Fruit fly (Drosophila melanogaster) whole organism, adult: ENCODE data around the gene Fmr1.

ENCODE experiments used
- CG11617 ChIP-seq: fragments of 200-800 bp; sonication (Bioruptor generic); optimal IDR thresholded peaks from 2 replicates; lab custom pipeline; 2017; ENCODE audit warnings: mild to moderate bottlenecking, missing biosample characterization, missing genetic modification reagents, missing genetic modification characterization
- CG12768 ChIP-seq: fragments of 200-800 bp; sonication (Bioruptor generic); optimal IDR thresholded peaks from 2 replicates; lab custom pipeline; 2017; ENCODE audit warnings: missing biosample characterization, missing genetic modification characterization, mild to moderate bottlenecking, moderate library complexity, missing genetic modification reagents
- CG14711 ChIP-seq: fragments of 200-800 bp; sonication (Bioruptor generic); optimal IDR thresholded peaks from 2 replicates; lab custom pipeline; 2018; ENCODE audit warnings: missing biosample characterization, mild to moderate bottlenecking, missing genetic modification characterization, moderate library complexity
- CG1620 ChIP-seq: fragments of 200-800 bp; sonication (Bioruptor generic); optimal IDR thresholded peaks from 2 replicates; lab custom pipeline; 2016; ENCODE audit warnings: missing biosample characterization, missing genetic modification characterization
- CG33017 ChIP-seq: fragments of 200-800 bp; sonication (Bioruptor generic); optimal IDR thresholded peaks from 2 replicates; lab custom pipeline; 2018; ENCODE audit warnings: missing biosample characterization, mild to moderate bottlenecking, missing genetic modification characterization, moderate library complexity
- CG5204 ChIP-seq: fragments of 200-800 bp; sonication (Bioruptor generic); optimal IDR thresholded peaks from 2 replicates; lab custom pipeline; 2016; ENCODE audit warnings: missing biosample characterization, missing genetic modification characterization
- CG7045 ChIP-seq: fragments of 200-800 bp; sonication (Bioruptor generic); optimal IDR thresholded peaks from 2 replicates; lab custom pipeline; 2017; ENCODE audit warnings: missing biosample characterization, mild to moderate bottlenecking, missing genetic modification characterization
- CG7101 ChIP-seq: fragments of 200-800 bp; sonication (Bioruptor generic); optimal IDR thresholded peaks from 2 replicates; lab custom pipeline; 2018; ENCODE audit warnings: missing biosample characterization, mild to moderate bottlenecking, missing genetic modification characterization, moderate library complexity
- Clk ChIP-seq: fragments of 200-800 bp; sonication (Bioruptor generic); optimal IDR thresholded peaks from 2 replicates; lab custom pipeline; 2017; ENCODE audit warnings: missing biosample characterization, missing genetic modification characterization
- Crg-1 ChIP-seq: fragments of 200-800 bp; sonication (Bioruptor generic); optimal IDR thresholded peaks from 2 replicates; lab custom pipeline; 2016; ENCODE audit warnings: missing biosample characterization, missing genetic modification characterization
- Hr96 ChIP-seq: fragments of 200-800 bp; sonication (Bioruptor generic); optimal IDR thresholded peaks from 2 replicates; lab custom pipeline; 2016; ENCODE audit warnings: missing biosample characterization, missing genetic modification characterization
- Mnt ChIP-seq: fragments of 200-800 bp; sonication (Bioruptor generic); optimal IDR thresholded peaks from 2 replicates; lab custom pipeline; 2016; ENCODE audit warnings: missing biosample characterization, mild to moderate bottlenecking, missing genetic modification characterization
- bab1 ChIP-seq: fragments of 200-800 bp; sonication (Bioruptor generic); optimal IDR thresholded peaks from 3 replicates; lab custom pipeline; 2019; ENCODE audit warnings: missing biosample characterization, mild to moderate bottlenecking, missing genetic modification characterization, moderate library complexity
- cic ChIP-seq: fragments of 200-800 bp; sonication (Bioruptor generic); optimal IDR thresholded peaks from 2 replicates; lab custom pipeline; 2017; ENCODE audit warnings: missing biosample characterization, mild to moderate bottlenecking, missing genetic modification characterization, moderate library complexity
- cnc ChIP-seq, 2 experiments: fragments of >200 bp; optimal IDR thresholded peaks; 2 replicates each; lab custom pipeline; 2017
- kay ChIP-seq: fragments of 200-800 bp; sonication (Bioruptor generic); peaks from one replicate; lab custom pipeline; 2016; ENCODE audit warnings: missing biosample characterization, missing genetic modification characterization, borderline replicate concordance
- ovo ChIP-seq: fragments of 200-800 bp; sonication (Bioruptor generic); optimal IDR thresholded peaks from 2 replicates; lab custom pipeline; 2016; ENCODE audit warnings: missing biosample characterization, missing genetic modification characterization
- pad ChIP-seq: fragments of 200-800 bp; sonication (Bioruptor generic); optimal IDR thresholded peaks from 3 replicates; lab custom pipeline; 2017; ENCODE audit warnings: missing biosample characterization, missing genetic modification characterization, mild to moderate bottlenecking, moderate library complexity, missing genetic modification reagents
- tj ChIP-seq: fragments of 200-800 bp; sonication (Bioruptor generic); optimal IDR thresholded peaks from 3 replicates; lab custom pipeline; 2017; ENCODE audit warnings: missing biosample characterization, mild to moderate bottlenecking, missing genetic modification characterization, moderate library complexity
- toe ChIP-seq: fragments of 200-800 bp; sonication (Bioruptor generic); optimal IDR thresholded peaks from 2 replicates; lab custom pipeline; 2016; ENCODE audit warnings: missing biosample characterization, missing genetic modification characterization

The Fmr1 gene

dm6 chr3R:10109938-10110337 is at the start of gene Fmr1:
Fmr1 (minus strand) TSS chr3R:10110121.
- TF ChIP-seq bab1 (GFP tag; lab: Kevin White, UChicago): peak; percentile 52
- peak; percentile 32 for TF ChIP-seq CG11617 (GFP tag; lab: Kevin White, UChicago)
- no peak for TF ChIP-seq CG5204 (GFP tag; lab: Kevin White, UChicago)
- TF ChIP-seq Clk: peak; percentile 27
- TF ChIP-seq Hr96: peak; percentile 70
- peak; percentile 18 for TF ChIP-seq ovo
- no peak for TF ChIP-seq CG33017 (tag; lab: Kevin White, UChicago)
- peak; percentile 64 for TF ChIP-seq CG14711 (tag; lab: Kevin White, UChicago)
- no peak for TF ChIP-seq Crg-1
- peak; percentile 46 for TF ChIP-seq tj (GFP tag; lab: Kevin White, UChicago)
- TF ChIP-seq CG7045 (GFP tag; lab: Kevin White, UChicago): peak; percentile 49
- TF ChIP-seq CG7101 (tag; lab: Kevin White, UChicago): peak; percentile 43
- no peak for TF ChIP-seq cic (GFP tag; lab: Kevin White, UChicago)
- no peak for TF ChIP-seq cnc (optimal IDR thresholded peaks at IDR 0.05; lab: Kevin White, UChicago)
- peak; percentile 64 for TF ChIP-seq Mnt (GFP tag; lab: Kevin White, UChicago)
- peak; percentile 47 for TF ChIP-seq CG12768 (GFP tag; lab: Kevin White, UChicago)
- no peak for TF ChIP-seq kay (GFP tag; lab: Kevin White, UChicago)
- no peak for TF ChIP-seq toe (GFP tag; lab: Kevin White, UChicago)
- TF ChIP-seq CG1620: peak; percentile 67
- TF ChIP-seq pad (GFP tag; lab: Kevin White, UChicago): peak; percentile 23

- TF ChIP-seq CG12768 (GFP tag; lab: Kevin White, UChicago): no peak
- no peak for TF ChIP-seq CG1620
- TF ChIP-seq CG5204 (GFP tag; lab: Kevin White, UChicago): no peak
- TF ChIP-seq cic (GFP tag; lab: Kevin White, UChicago): no peak
- no peak for TF ChIP-seq CG7045 (GFP tag; lab: Kevin White, UChicago)
- no peak for TF ChIP-seq kay (GFP tag; lab: Kevin White, UChicago)
- TF ChIP-seq CG7101 (tag; lab: Kevin White, UChicago): no peak
These were observed 44.2 kb upstream of the Fmr1 start for dm6 chr3R:10153957-10154685.

dm6 chr3R:10151830-10152513 is 42.1 kb upstream of the Fmr1 start, which contains the start of gene CG34303:
CG34303 (minus strand) TSS chr3R:10151880.
- no peak for TF ChIP-seq Clk
- no peak for TF ChIP-seq CG1620
- TF ChIP-seq bab1 (GFP tag; lab: Kevin White, UChicago): no peak
- no peak for TF ChIP-seq CG12768 (GFP tag; lab: Kevin White, UChicago)
- no peak for TF ChIP-seq Crg-1
- TF ChIP-seq ovo: no peak
- TF ChIP-seq CG7101 (tag; lab: Kevin White, UChicago): no peak
- no peak for TF ChIP-seq cic (GFP tag; lab: Kevin White, UChicago)
- no peak for TF ChIP-seq CG14711 (tag; lab: Kevin White, UChicago)
- no peak for TF ChIP-seq CG11617 (GFP tag; lab: Kevin White, UChicago)
- TF ChIP-seq CG7045 (GFP tag; lab: Kevin White, UChicago): no peak
- no peak for TF ChIP-seq cnc (optimal IDR thresholded peaks at IDR 0.05; lab: Kevin White, UChicago)
- TF ChIP-seq toe (GFP tag; lab: Kevin White, UChicago): no peak
- no peak for TF ChIP-seq pad (GFP tag; lab: Kevin White, UChicago)
- no peak for TF ChIP-seq Hr96
- no peak for TF ChIP-seq tj (GFP tag; lab: Kevin White, UChicago)

- TF ChIP-seq Hr96 (no peak), CG33017 (tag; lab: Kevin White, UChicago) (no peak), Mnt (GFP tag; lab: Kevin White, UChicago) (no peak)
These were observed 40.6 kb upstream of the Fmr1 start for dm6 chr3R:10150555-10150954.

dm6 chr3R:10149667-10150398 is 39.9 kb upstream of the Fmr1 start:
- no peak for TF ChIP-seq CG14711 (tag; lab: Kevin White, UChicago)

dm6 chr3R:10148376-10148887 is 38.5 kb upstream of the Fmr1 start:
- TF ChIP-seq Clk (no peak), kay (GFP tag; lab: Kevin White, UChicago) (peak; percentile 57), CG7101 (tag; lab: Kevin White, UChicago) (no peak)
